Fruit fly (Drosophila melanogaster): Measurements from ENCODE around the gene hdm.
A peak's percentile ranks its signal among the peaks of the same experiment; 100 is the strongest.

The hdm gene

DNA sequence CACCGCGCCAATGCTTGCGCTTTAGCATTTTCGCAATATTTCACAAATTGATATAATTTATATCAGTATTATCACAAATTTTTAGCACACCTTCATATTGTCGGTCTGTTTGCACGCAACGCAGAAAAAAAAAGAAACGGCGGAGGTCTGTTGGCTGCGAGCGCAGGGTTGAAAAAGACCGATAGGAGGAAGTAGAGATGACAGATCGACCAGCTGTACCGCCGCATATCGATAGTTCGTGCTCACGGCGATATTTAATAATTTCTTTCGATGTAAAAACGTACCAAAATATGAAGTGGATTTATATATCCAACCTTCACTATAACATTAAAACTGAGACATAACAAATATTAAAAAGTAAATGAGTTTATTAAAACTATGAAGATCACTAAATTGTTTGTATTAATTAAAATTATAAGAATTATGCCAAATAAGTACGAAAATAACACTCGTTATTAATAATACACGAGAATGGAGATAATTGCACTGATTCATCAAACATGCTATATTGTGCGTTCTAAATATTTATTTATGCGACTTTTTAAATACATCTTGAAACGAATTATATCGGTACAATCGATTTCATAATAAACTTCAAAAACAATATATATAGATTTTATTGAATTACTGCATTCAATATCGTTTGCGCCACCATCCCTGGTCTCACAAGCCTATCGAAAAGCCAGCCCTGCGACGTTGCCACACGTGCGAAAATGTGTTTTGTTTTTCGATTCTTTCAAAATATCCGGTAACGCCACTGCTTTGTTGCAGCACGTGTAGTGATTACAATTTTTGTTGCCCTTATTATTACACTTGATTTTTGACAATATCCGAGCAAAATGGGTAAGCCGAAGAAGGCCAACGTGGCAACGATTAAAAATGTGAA lies 18.5 kb downstream of the hdm start, which contains the start of the genes RpS6 and bys (continued):
- TF ChIP-seq CG14050 (GFP tag; IDR thresholded peaks at IDR 0.05) (no peak; the same call in 2 of the 3 replicates), cg (GFP tag; optimal IDR thresholded peaks at IDR 0.05) (no peak), ato (GFP tag; IDR thresholded peaks at IDR 0.05; ENCODE audit: partially characterized antibody) (peak; percentile 76), Hr78 (GFP tag; optimal IDR thresholded peaks at IDR 0.05) (no peak), CG16779 (GFP tag; IDR thresholded peaks at IDR 0.05) (peak; percentile 65), z (GFP tag; IDR thresholded peaks at IDR 0.05) (0 out of 3 replicates have a peak, but pooled peaks have one; percentile 22), dan (GFP tag; IDR thresholded peaks at IDR 0.05) (no peak), CG1647 (GFP tag; optimal IDR thresholded peaks at IDR 0.05) (no peak), h (optimal IDR thresholded peaks at IDR 0.05) (no peak), E2f2 (GFP tag; IDR thresholded peaks at IDR 0.05) (peak; percentile 9; the same call in 1 of the 2 replicates), PHDP (tag; optimal IDR thresholded peaks at IDR 0.05) (peak; percentile 36), ERR (GFP tag; optimal IDR thresholded peaks at IDR 0.05) (no peak), CG10462 (GFP tag; optimal IDR thresholded peaks at IDR 0.05) (no peak), jumu (GFP tag; optimal IDR thresholded peaks at IDR 0.05) (no peak), CG17361 (GFP tag; IDR thresholded peaks at IDR 0.05) (peak; percentile 82), zen2 (GFP tag; IDR thresholded peaks at IDR 0.05; ENCODE audit: partially characterized antibody) (peak; percentile 71), twi (tag; optimal IDR thresholded peaks at IDR 0.05) (no peak), mld (GFP tag; IDR thresholded peaks at IDR 0.05; ENCODE audit: partially characterized antibody) (peak; percentile 86; the same call in 2 of the 3 replicates), sens-2 (GFP tag; IDR thresholded peaks at IDR 0.05) (0 out of 2 replicates have a peak, but pooled peaks have one; percentile 15), D19B (GFP tag; optimal IDR thresholded peaks at IDR 0.05) (no peak), CG4854 (GFP tag; optimal IDR thresholded peaks at IDR 0.05) (no peak), CG14710 (tag; optimal IDR thresholded peaks at IDR 0.05) (peak; percentile 65), BEAF-32 (GFP tag; optimal IDR thresholded peaks at IDR 0.05) (peak; percentile 87), CG10321 (GFP tag; IDR thresholded peaks at IDR 0.05) (no peak), dysf (GFP tag; IDR thresholded peaks at IDR 0.05) (peak; percentile 42; the same call in 2 of the 3 replicates), Mrtf (GFP tag; IDR thresholded peaks at IDR 0.05) (no peak; the same call in 2 of the 3 replicates), CG6791 (GFP tag; IDR thresholded peaks at IDR 0.05; ENCODE audit: partially characterized antibody) (peak; percentile 83), gcm2 (GFP tag; optimal IDR thresholded peaks at IDR 0.05) (no peak), Deaf1 (tag; optimal IDR thresholded peaks at IDR 0.05) (no peak), CG15479 (GFP tag; optimal IDR thresholded peaks at IDR 0.05) (peak; percentile 26), onecut (GFP tag; IDR thresholded peaks at IDR 0.05) (peak; percentile 75), Atf-2 (GFP tag; optimal IDR thresholded peaks at IDR 0.05) (no peak), chn (GFP tag; optimal IDR thresholded peaks at IDR 0.05) (peak; percentile 37), NC2β (GFP tag; optimal IDR thresholded peaks at IDR 0.05) (peak; percentile 58), Kr (GFP tag; optimal IDR thresholded peaks at IDR 0.05) (no peak), nau (GFP tag; optimal IDR thresholded peaks at IDR 0.05) (no peak), CG2199 (GFP tag; IDR thresholded peaks at IDR 0.05) (peak; percentile 79; the same call in 1 of the 3 replicates), bigmax (GFP tag; optimal IDR thresholded peaks at IDR 0.05) (peak; percentile 7), slou (GFP tag; optimal IDR thresholded peaks at IDR 0.05) (peak; percentile 41), unc-4 (GFP tag; IDR thresholded peaks at IDR 0.05; ENCODE audit: partially characterized antibody) (peak; percentile 73), CG12236 (GFP tag; optimal IDR thresholded peaks at IDR 0.05) (no peak), Fer1 (GFP tag; optimal IDR thresholded peaks at IDR 0.05) (peak; percentile 59), CG8765 (GFP tag; IDR thresholded peaks at IDR 0.05) (0 out of 2 replicates have a peak, but pooled peaks have one; percentile 23), Pdp1 (GFP tag; optimal IDR thresholded peaks at IDR 0.05) (peak; percentile 15 to 42), CG8944 (GFP tag; optimal IDR thresholded peaks at IDR 0.05) (peak; percentile 32), CG12155 (GFP tag; optimal IDR thresholded peaks at IDR 0.05) (peak; percentile 16), CG13894 (tag; optimal IDR thresholded peaks at IDR 0.05) (peak; percentile 26), NfI (GFP tag; optimal IDR thresholded peaks at IDR 0.05) (peak; percentile 72)
